Worm (Caenorhabditis elegans) whole organism, L3 larva: ENCODE results near the gene odr-8.

ENCODE experiments used
- ceh-16 ChIP-seq: sonication (generic microtip); optimal IDR thresholded peaks from 2 replicates; lab custom pipeline; 2017; ENCODE audit warnings: missing biosample characterization, missing genetic modification characterization
- ceh-82 ChIP-seq: fragments of 150-350 bp; optimal IDR thresholded peaks from 2 replicates; lab custom pipeline; 2014; ENCODE audit warnings: missing biosample characterization, missing genetic modification characterization
- elt-1 ChIP-seq: fragments of 150-350 bp; optimal IDR thresholded peaks from 2 replicates; lab custom pipeline; 2014; ENCODE audit warnings: missing biosample characterization, missing genetic modification characterization
- elt-3 ChIP-seq, 3 experiments: fragments of 150-350 bp in 1 of 3; sonication (generic microtip) in 2 of 3; optimal IDR thresholded peaks; 2 replicates in 2 of 3; 4 replicates in 1 of 3; lab custom pipeline; 2014 to 2017; ENCODE audit warnings: missing biosample characterization in 3 of 3, missing genetic modification characterization in 3 of 3
- fkh-10 ChIP-seq: sonication (generic microtip); optimal IDR thresholded peaks from 2 replicates; lab custom pipeline; 2017; ENCODE audit warnings: missing biosample characterization, missing genetic modification reagents, missing genetic modification characterization
- nhr-11 ChIP-seq: fragments of 150-350 bp; optimal IDR thresholded peaks from 2 replicates; lab custom pipeline; 2014; ENCODE audit warnings: missing biosample characterization, missing genetic modification characterization
- nhr-43 ChIP-seq: sonication (generic microtip); optimal IDR thresholded peaks from 2 replicates; lab custom pipeline; 2016; ENCODE audit warnings: mild to moderate bottlenecking, missing genetic modification characterization, missing compliant biosample characterization; ENCODE audit not compliant: poor library complexity, severe bottlenecking
- pha-4 ChIP-seq: fragments of 150-350 bp; optimal IDR thresholded peaks from 2 replicates; lab custom pipeline; 2014; ENCODE audit warnings: missing biosample characterization, missing genetic modification reagents, missing genetic modification characterization
- pqm-1 ChIP-seq: fragments of 150-350 bp; optimal IDR thresholded peaks from 2 replicates; lab custom pipeline; 2017; ENCODE audit warnings: missing biosample characterization, missing genetic modification characterization, inconsistent platforms
- sea-2 ChIP-seq: fragments of 150-350 bp; sonication (generic microtip); optimal IDR thresholded peaks from 4 replicates; lab custom pipeline; 2014; ENCODE audit warnings: missing biosample characterization, missing genetic modification reagents, missing genetic modification characterization
- skn-1 ChIP-seq: fragments of 150-350 bp; optimal IDR thresholded peaks from 2 replicates; lab custom pipeline; 2014; ENCODE audit warnings: missing biosample characterization, missing genetic modification characterization
- snpc-4 ChIP-seq: fragments of 150-350 bp; optimal IDR thresholded peaks from 2 replicates; lab custom pipeline; 2014; ENCODE audit warnings: missing biosample characterization, missing genetic modification characterization
- zag-1 ChIP-seq: fragments of 150-350 bp; optimal IDR thresholded peaks from 2 replicates; lab custom pipeline; 2014; ENCODE audit warnings: missing biosample characterization, missing genetic modification characterization
- ztf-11 ChIP-seq: fragments of 150-350 bp; optimal IDR thresholded peaks from 2 replicates; lab custom pipeline; 2014; ENCODE audit warnings: missing biosample characterization, missing genetic modification characterization

DNA sequence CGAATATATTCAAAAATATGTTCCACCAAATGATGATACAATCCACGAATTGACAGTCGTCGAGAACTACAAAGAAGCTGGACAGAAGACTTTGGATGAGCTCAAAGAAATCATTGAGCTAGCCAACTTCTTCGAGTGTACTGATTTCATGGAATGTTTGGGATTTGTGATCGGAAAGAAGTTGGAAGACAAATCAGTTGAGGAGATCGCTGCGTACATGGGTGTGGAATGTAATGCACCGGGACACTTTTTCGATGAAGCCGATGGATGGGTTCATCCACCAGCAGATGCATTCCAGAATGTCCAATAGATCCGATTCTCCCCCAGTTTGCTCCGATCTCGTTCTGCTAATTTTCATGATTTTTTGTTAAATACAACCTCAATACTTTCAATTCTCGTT, 21.0 kb upstream of the odr-8 start:
- TF ChIP-seq nhr-43 (tag; lab: Kevin White, UChicago) = no peak
- TF ChIP-seq nhr-11 (tag; lab: Kevin White, UChicago) = no peak
- TF ChIP-seq pha-4 (tag; lab: Kevin White, UChicago) = no peak
- no peak for TF ChIP-seq skn-1
- no peak for TF ChIP-seq fkh-10 (GFP tag; lab: Kevin White, UChicago)
- no peak for TF ChIP-seq zag-1 (tag; lab: Kevin White, UChicago)
- no peak for TF ChIP-seq elt-3 (tag; optimal IDR thresholded peaks at IDR 0.05; lab: Kevin White, UChicago)
- TF ChIP-seq sea-2 (GFP tag; lab: Kevin White, UChicago) = no peak
- TF ChIP-seq elt-1 (tag; lab: Kevin White, UChicago) = no peak
- TF ChIP-seq ceh-82 (tag; lab: Kevin White, UChicago) = no peak
- TF ChIP-seq ztf-11 (tag; lab: Kevin White, UChicago) = no peak
- TF ChIP-seq ceh-16 (tag; lab: Kevin White, UChicago) = no peak
- no peak for TF ChIP-seq pqm-1 (tag; lab: Kevin White, UChicago)
- TF ChIP-seq snpc-4 = no peak
